Worm (Caenorhabditis elegans) whole organism, late embryonic: ENCODE data around the gene inx-7.

ENCODE experiments used
- C08G9.2 ChIP-seq: sonication (generic microtip); optimal IDR thresholded peaks from 2 replicates; lab custom pipeline; 2016; ENCODE audit warnings: mild to moderate bottlenecking, missing genetic modification characterization, moderate library complexity, missing compliant biosample characterization
- C38D4.7 ChIP-seq: fragments of 200-800 bp; sonication (Bioruptor generic); optimal IDR thresholded peaks from 2 replicates; lab custom pipeline; 2018; ENCODE audit warnings: mild to moderate bottlenecking, missing genetic modification characterization, moderate library complexity, missing compliant biosample characterization
- ama-1 ChIP-seq: fragments of 150-350 bp; optimal IDR thresholded peaks from 2 replicates; lab custom pipeline; 2014
- ceh-18 ChIP-seq: sonication (generic microtip); optimal IDR thresholded peaks from 2 replicates; lab custom pipeline; 2016; ENCODE audit warnings: missing genetic modification characterization, missing compliant biosample characterization
- ceh-19 ChIP-seq: fragments of 200-800 bp; sonication (Bioruptor generic); optimal IDR thresholded peaks from 2 replicates; lab custom pipeline; 2018; ENCODE audit warnings: mild to moderate bottlenecking, missing genetic modification characterization, missing compliant biosample characterization
- ceh-22 ChIP-seq: sonication (generic microtip); optimal IDR thresholded peaks from 2 replicates; lab custom pipeline; 2017; ENCODE audit warnings: missing biosample characterization, missing genetic modification characterization
- ceh-24 ChIP-seq: sonication (generic microtip); optimal IDR thresholded peaks from 2 replicates; lab custom pipeline; 2016; ENCODE audit warnings: mild to moderate bottlenecking, missing genetic modification characterization, missing compliant biosample characterization
- ceh-31 ChIP-seq: sonication (generic microtip); optimal IDR thresholded peaks from 2 replicates; lab custom pipeline; 2016; ENCODE audit warnings: missing genetic modification characterization, missing compliant biosample characterization
- ceh-34 ChIP-seq: sonication (generic microtip); optimal IDR thresholded peaks from 2 replicates; lab custom pipeline; 2016; ENCODE audit warnings: mild to moderate bottlenecking, missing genetic modification characterization, missing compliant biosample characterization
- ceh-48 ChIP-seq: sonication (generic microtip); optimal IDR thresholded peaks from 2 replicates; lab custom pipeline; 2016; ENCODE audit warnings: missing genetic modification characterization, inconsistent platforms, missing compliant biosample characterization
- ceh-9 ChIP-seq: sonication (generic microtip); optimal IDR thresholded peaks from 2 replicates; lab custom pipeline; 2016; ENCODE audit warnings: mild to moderate bottlenecking, missing genetic modification characterization, inconsistent platforms, missing compliant biosample characterization
- che-1 ChIP-seq: sonication (generic microtip); optimal IDR thresholded peaks from 2 replicates; lab custom pipeline; 2016; ENCODE audit warnings: mild to moderate bottlenecking, missing genetic modification characterization, missing compliant biosample characterization
- elt-4 ChIP-seq: sonication (generic microtip); optimal IDR thresholded peaks from 2 replicates; lab custom pipeline; 2016; ENCODE audit warnings: missing genetic modification characterization, missing compliant biosample characterization
- eyg-1 ChIP-seq: sonication (generic microtip); optimal IDR thresholded peaks from 2 replicates; lab custom pipeline; 2016; ENCODE audit warnings: missing genotype, missing genetic modification characterization, missing compliant biosample characterization
- fkh-10 ChIP-seq: fragments of 150-350 bp; optimal IDR thresholded peaks from 2 replicates; lab custom pipeline; 2014; ENCODE audit warnings: missing biosample characterization, missing genetic modification reagents, missing genetic modification characterization
- hlh-13 ChIP-seq: fragments of 200-800 bp; sonication (Bioruptor generic); optimal IDR thresholded peaks from 2 replicates; lab custom pipeline; 2018; ENCODE audit warnings: mild to moderate bottlenecking, missing genetic modification characterization, missing compliant biosample characterization
- hlh-15 ChIP-seq: sonication (generic microtip); optimal IDR thresholded peaks from 2 replicates; lab custom pipeline; 2016; ENCODE audit warnings: missing genetic modification characterization, missing compliant biosample characterization
- hlh-6 ChIP-seq: sonication (generic microtip); optimal IDR thresholded peaks from 2 replicates; lab custom pipeline; 2016; ENCODE audit warnings: missing genotype, missing genetic modification characterization, missing compliant biosample characterization
- lim-6 ChIP-seq: sonication (generic microtip); optimal IDR thresholded peaks from 2 replicates; lab custom pipeline; 2016; ENCODE audit warnings: missing genetic modification characterization, missing compliant biosample characterization
- mec-3 ChIP-seq: sonication (generic microtip); optimal IDR thresholded peaks from 2 replicates; lab custom pipeline; 2016; ENCODE audit warnings: borderline replicate concordance, missing genetic modification characterization, missing compliant biosample characterization
- nfya-1 ChIP-seq: sonication (generic microtip); optimal IDR thresholded peaks from 2 replicates; lab custom pipeline; 2017; ENCODE audit warnings: missing genetic modification characterization, mild to moderate bottlenecking, missing compliant biosample characterization, antibody characterized with exemption, moderate library complexity
- nhr-11 ChIP-seq: fragments of 150-350 bp; optimal IDR thresholded peaks from 2 replicates; lab custom pipeline; 2014; ENCODE audit warnings: missing biosample characterization, missing genetic modification characterization
- nhr-232 ChIP-seq: sonication (generic microtip); optimal IDR thresholded peaks from 2 replicates; lab custom pipeline; 2016; ENCODE audit warnings: missing genetic modification characterization, missing compliant biosample characterization
- pat-9 ChIP-seq: fragments of 200-800 bp; sonication (Bioruptor generic); optimal IDR thresholded peaks from 2 replicates; lab custom pipeline; 2018; ENCODE audit warnings: mild to moderate bottlenecking, missing genetic modification characterization, moderate library complexity, missing compliant biosample characterization
- pha-2 ChIP-seq: sonication (generic microtip); optimal IDR thresholded peaks from 2 replicates; lab custom pipeline; 2017; ENCODE audit warnings: mild to moderate bottlenecking, missing genetic modification characterization, missing compliant biosample characterization
- pha-4 ChIP-seq: fragments of 150-350 bp; optimal IDR thresholded peaks from 2 replicates; lab custom pipeline; 2018; ENCODE audit warnings: missing biosample characterization, missing genetic modification reagents, missing genetic modification characterization
- pros-1 ChIP-seq: fragments of 150-350 bp; optimal IDR thresholded peaks from 2 replicates; lab custom pipeline; 2014; ENCODE audit warnings: missing biosample characterization, missing genetic modification reagents, missing genetic modification characterization
- ref-2 ChIP-seq: sonication (generic microtip); optimal IDR thresholded peaks from 2 replicates; lab custom pipeline; 2016; ENCODE audit warnings: missing genetic modification characterization, missing compliant biosample characterization
- sdc-2 ChIP-seq: sonication (generic microtip); optimal IDR thresholded peaks from 2 replicates; lab custom pipeline; 2016; ENCODE audit warnings: missing genotype, missing genetic modification characterization, missing compliant biosample characterization
- sox-4 ChIP-seq: sonication (generic microtip); optimal IDR thresholded peaks from 2 replicates; lab custom pipeline; 2017; ENCODE audit warnings: mild to moderate bottlenecking, missing genetic modification characterization, inconsistent platforms, missing compliant biosample characterization
- syd-9 ChIP-seq: sonication (generic microtip); optimal IDR thresholded peaks from 2 replicates; lab custom pipeline; 2016; ENCODE audit warnings: mild to moderate bottlenecking, missing genetic modification characterization, moderate library complexity, missing compliant biosample characterization
- tbx-7 ChIP-seq: sonication (generic microtip); optimal IDR thresholded peaks from 2 replicates; lab custom pipeline; 2016; ENCODE audit warnings: missing genotype, missing genetic modification characterization, missing compliant biosample characterization
- unc-3 ChIP-seq, 2 experiments: fragments of 200-800 bp in 1 of 2; sonication (Bioruptor generic) in 1 of 2; sonication (generic microtip) in 1 of 2; conservative IDR thresholded peaks in 1 of 2; optimal IDR thresholded peaks in 1 of 2; 2 replicates each; pipeline versions ENCODE4 v1.3.6 to Lab custom; 2016 to 2022; ENCODE audit warnings: missing compliant biosample characterization in 2 of 2, missing genetic modification characterization in 2 of 2, missing genetic modification reagents in 1 of 2
- unc-42 ChIP-seq: sonication (generic microtip); optimal IDR thresholded peaks from 2 replicates; lab custom pipeline; 2016; ENCODE audit warnings: missing genotype, missing genetic modification characterization, missing compliant biosample characterization
- unc-55 ChIP-seq: sonication (generic microtip); optimal IDR thresholded peaks from 2 replicates; lab custom pipeline; 2017; ENCODE audit warnings: missing biosample characterization, missing genetic modification reagents, missing genetic modification characterization
- unc-86 ChIP-seq: sonication (generic microtip); optimal IDR thresholded peaks from 2 replicates; lab custom pipeline; 2016; ENCODE audit warnings: missing genetic modification characterization, missing compliant biosample characterization
- zip-5 ChIP-seq: sonication (generic microtip); optimal IDR thresholded peaks from 2 replicates; lab custom pipeline; 2016; ENCODE audit warnings: missing genetic modification characterization, missing compliant biosample characterization

inx-7 gene

DNA sequence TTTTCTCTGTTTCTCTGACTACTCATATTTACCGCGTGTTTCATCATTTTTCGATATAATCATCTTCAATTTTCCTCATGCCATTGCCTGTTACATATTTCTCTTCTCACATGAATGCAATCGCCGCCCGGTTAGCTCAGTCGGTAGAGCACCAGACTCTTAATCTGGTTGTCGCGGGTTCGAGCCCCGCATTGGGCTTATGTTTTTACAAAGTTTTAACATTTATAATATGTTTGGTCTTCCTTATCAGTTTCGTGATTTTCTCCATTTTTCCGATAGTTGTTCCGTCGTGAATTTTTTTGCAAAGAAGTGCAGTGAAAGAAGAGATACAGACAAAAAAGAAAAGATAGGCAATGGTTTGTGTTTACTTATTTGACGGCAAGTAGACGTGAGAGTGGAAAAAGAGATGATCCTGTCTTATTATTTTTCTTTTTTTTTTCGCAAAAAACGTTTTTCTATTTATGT, 20.6 kb upstream of the inx-7 start (continued):
- peak; percentile 60 for TF ChIP-seq hlh-15 (tag; lab: Kevin White, UChicago)
- TF ChIP-seq ceh-31 (tag; lab: Kevin White, UChicago): peak; percentile 49
- peak; percentile 71 for TF ChIP-seq pha-2 (tag; lab: Kevin White, UChicago)
- peak; percentile 57 for TF ChIP-seq nfya-1
- no peak for TF ChIP-seq ceh-22 (tag; lab: Kevin White, UChicago)
- peak; percentile 75 for TF ChIP-seq sox-4 (tag; lab: Kevin White, UChicago)
- TF ChIP-seq sdc-2 (tag; lab: Kevin White, UChicago): peak; percentile 59
- TF ChIP-seq lim-6: peak; percentile 30
- TF ChIP-seq tbx-7 (tag; lab: Kevin White, UChicago): peak; percentile 18
- peak; percentile 81 for TF ChIP-seq C38D4.7 (GFP tag; lab: Kevin White, UChicago)
- peak; percentile 64 for TF ChIP-seq ceh-48 (tag; lab: Kevin White, UChicago)
- no peak for TF ChIP-seq ama-1 (lab: Kevin White, UChicago)
- TF ChIP-seq che-1 (tag; lab: Kevin White, UChicago): peak; percentile 83
- no peak for TF ChIP-seq nhr-11 (tag; lab: Kevin White, UChicago)
- TF ChIP-seq ceh-19: peak; percentile 69
- TF ChIP-seq pha-4 (tag; lab: Kevin White, UChicago): no peak
- TF ChIP-seq eyg-1 (tag; lab: Kevin White, UChicago): peak; percentile 74
- peak; percentile 55 for TF ChIP-seq mec-3
- peak; percentile 52 for TF ChIP-seq hlh-13 (GFP tag; lab: Kevin White, UChicago)
- peak; percentile 85 for TF ChIP-seq hlh-6 (tag; lab: Kevin White, UChicago)
- peak; percentile 46 for TF ChIP-seq ceh-24 (tag; lab: Kevin White, UChicago)
- no peak for TF ChIP-seq elt-4
- peak; percentile 77 for TF ChIP-seq unc-86 (tag; lab: Kevin White, UChicago)
- peak; percentile 66 for TF ChIP-seq nhr-232 (tag; lab: Kevin White, UChicago)
- TF ChIP-seq pros-1 (tag; lab: Kevin White, UChicago): no peak
- TF ChIP-seq unc-42 (tag; lab: Kevin White, UChicago): peak; percentile 52
- peak; percentile 54 for TF ChIP-seq pat-9 (tag; lab: Kevin White, UChicago)
- peak; percentile 58 for TF ChIP-seq unc-3 (GFP tag; conservative IDR thresholded peaks at IDR 0.05; lab: Robert Waterston, UW)
- TF ChIP-seq unc-3 (tag; optimal IDR thresholded peaks at IDR 0.05; lab: Kevin White, UChicago): peak; percentile 76
- TF ChIP-seq syd-9 (tag; lab: Kevin White, UChicago): peak; percentile 39
- peak; percentile 43 for TF ChIP-seq ceh-9 (tag; lab: Kevin White, UChicago)
- TF ChIP-seq C08G9.2 (tag; lab: Kevin White, UChicago): peak; percentile 76

DNA sequence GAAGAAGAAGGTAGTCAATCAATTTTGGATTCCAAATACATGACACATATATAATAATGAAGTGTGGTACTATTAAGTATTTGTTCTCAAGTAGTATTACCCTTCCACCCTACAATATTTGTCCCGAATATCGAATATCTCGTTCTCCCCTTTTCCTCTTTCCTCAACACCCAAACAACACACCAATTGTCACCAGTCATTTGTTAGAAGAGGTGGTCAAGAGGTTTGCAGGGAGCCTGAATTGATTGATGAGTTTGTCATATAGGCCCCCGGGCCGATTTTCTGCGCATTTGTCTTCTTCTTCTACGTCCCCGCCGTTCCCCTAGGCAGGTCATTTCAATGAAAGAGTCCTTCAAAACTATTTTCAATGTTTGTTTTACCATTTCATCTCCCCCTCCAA, 17.8 kb upstream of the inx-7 start:
- TF ChIP-seq hlh-15 (tag; lab: Kevin White, UChicago): no peak
- TF ChIP-seq pros-1 (tag; lab: Kevin White, UChicago): no peak
- TF ChIP-seq ref-2 (tag; lab: Kevin White, UChicago): no peak
- peak; percentile 80 for TF ChIP-seq unc-55 (GFP tag; lab: Kevin White, UChicago)
- TF ChIP-seq lim-6: no peak
- TF ChIP-seq ceh-34 (tag; lab: Kevin White, UChicago): peak; percentile 39
- no peak for TF ChIP-seq ceh-18 (tag; lab: Kevin White, UChicago)
- no peak for TF ChIP-seq zip-5

DNA sequence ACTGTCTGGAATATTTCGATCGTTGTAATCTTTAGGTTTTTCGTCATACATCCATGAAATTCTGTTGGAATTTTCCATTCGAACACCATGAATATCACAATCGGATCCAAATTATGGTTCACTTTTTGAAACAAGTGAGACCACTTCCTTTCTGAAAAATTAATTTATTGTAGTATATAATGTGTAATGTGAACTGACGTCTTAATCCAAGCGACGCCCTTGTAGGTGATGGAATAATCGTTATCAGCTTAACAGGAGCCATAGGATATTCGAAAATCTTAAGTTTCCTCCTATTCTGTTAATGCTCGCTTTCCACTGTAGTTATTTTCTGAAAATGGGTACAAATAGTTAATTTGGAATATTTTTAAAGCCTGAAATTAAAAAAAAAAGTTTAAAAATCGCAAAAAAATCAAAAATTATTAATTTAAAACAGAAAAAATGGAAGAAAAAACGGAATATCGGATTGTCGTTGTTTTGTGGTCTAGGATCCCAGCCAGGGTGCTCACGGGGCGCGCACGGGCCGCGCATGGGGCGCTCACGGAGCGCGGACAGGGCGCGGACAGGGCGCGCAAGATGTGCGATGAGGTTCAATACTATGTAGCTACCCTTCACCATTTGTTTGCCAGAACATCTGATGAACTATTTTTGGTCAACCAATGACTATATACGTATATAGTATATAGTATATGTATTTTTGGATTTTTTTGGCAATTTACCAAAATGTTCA, 15.9 kb upstream of the inx-7 start, which contains the start of gene K02B2.6:
TSS of gene K02B2.6 (minus strand) at position 51 of the 727 bp plus-strand sequence.
- TF ChIP-seq hlh-6 (tag; lab: Kevin White, UChicago) (no peak), ceh-31 (tag; lab: Kevin White, UChicago) (no peak), tbx-7 (tag; lab: Kevin White, UChicago) (no peak), fkh-10 (GFP tag; lab: Kevin White, UChicago) (no peak)
